Worm (Caenorhabditis elegans) whole organism, mixed stage, embryonic: ENCODE results near the gene C49F5.6.
A peak's percentile ranks its signal among the peaks of the same experiment; 100 is the strongest.

Experiments
- bed-3 ChIP-seq: fragments of 200-800 bp; sonication (Bioruptor generic); optimal IDR thresholded peaks from 3 replicates; lab custom pipeline; 2018; ENCODE audit warnings: mild to moderate bottlenecking, missing genetic modification characterization, moderate library complexity, missing compliant biosample characterization
- blmp-1 ChIP-seq: fragments of 150-350 bp; optimal IDR thresholded peaks from 2 replicates; lab custom pipeline; 2014; ENCODE audit warnings: missing biosample characterization, missing genetic modification characterization
- ceh-39 ChIP-seq: fragments of 150-350 bp; optimal IDR thresholded peaks from 2 replicates; lab custom pipeline; 2014; ENCODE audit warnings: missing biosample characterization, missing genetic modification characterization
- ceh-43 ChIP-seq: fragments of 200-800 bp; sonication (Bioruptor generic); optimal IDR thresholded peaks from 2 replicates; lab custom pipeline; 2018; ENCODE audit warnings: mild to moderate bottlenecking, missing genetic modification characterization, moderate library complexity, missing compliant biosample characterization
- ceh-83 ChIP-seq: fragments of 200-800 bp; sonication (Bioruptor generic); optimal IDR thresholded peaks from 2 replicates; lab custom pipeline; 2018; ENCODE audit warnings: mild to moderate bottlenecking, missing genetic modification characterization, missing compliant biosample characterization
- ces-1 ChIP-seq: fragments of 150-350 bp; optimal IDR thresholded peaks from 2 replicates; lab custom pipeline; 2014; ENCODE audit warnings: missing biosample characterization, missing genetic modification reagents, missing genetic modification characterization
- cnd-1 ChIP-seq: fragments of 200-800 bp; sonication (Bioruptor generic); optimal IDR thresholded peaks from 2 replicates; lab custom pipeline; 2018; ENCODE audit warnings: mild to moderate bottlenecking, missing genetic modification characterization, missing compliant biosample characterization
- drap-1 ChIP-seq: fragments of 200-800 bp; sonication (Bioruptor generic); optimal IDR thresholded peaks from 3 replicates; lab custom pipeline; 2018; ENCODE audit warnings: mild to moderate bottlenecking, missing genetic modification characterization, missing compliant biosample characterization
- elt-3 ChIP-seq: fragments of 150-350 bp; optimal IDR thresholded peaks from 2 replicates; lab custom pipeline; 2014; ENCODE audit warnings: missing biosample characterization, missing genetic modification characterization
- flh-1 ChIP-seq: fragments of 200-800 bp; sonication (Bioruptor generic); optimal IDR thresholded peaks from 2 replicates; lab custom pipeline; 2018; ENCODE audit warnings: mild to moderate bottlenecking, missing genetic modification characterization, moderate library complexity, missing compliant biosample characterization
- lsy-2 ChIP-seq: fragments of 150-350 bp; optimal IDR thresholded peaks from 2 replicates; lab custom pipeline; 2014; ENCODE audit warnings: missing biosample characterization, missing genetic modification characterization
- mab-5 ChIP-seq: fragments of 150-350 bp; optimal IDR thresholded peaks from 2 replicates; lab custom pipeline; 2014; ENCODE audit warnings: missing biosample characterization, missing genetic modification characterization
- mls-2 ChIP-seq: sonication (generic microtip); optimal IDR thresholded peaks from 2 replicates; lab custom pipeline; 2016; ENCODE audit warnings: mild to moderate bottlenecking, missing genetic modification characterization, moderate library complexity, missing compliant biosample characterization
- nhr-12 ChIP-seq: fragments of 150-350 bp; optimal IDR thresholded peaks from 2 replicates; lab custom pipeline; 2014; ENCODE audit warnings: missing biosample characterization, missing genetic modification characterization
- nhr-2 ChIP-seq: fragments of 150-350 bp; optimal IDR thresholded peaks from 2 replicates; lab custom pipeline; 2014; ENCODE audit warnings: missing biosample characterization, missing genetic modification characterization
- nhr-28 ChIP-seq: fragments of 150-350 bp; optimal IDR thresholded peaks from 2 replicates; lab custom pipeline; 2014; ENCODE audit warnings: missing biosample characterization, missing genetic modification characterization
- snpc-4 ChIP-seq: fragments of 150-350 bp; optimal IDR thresholded peaks from 2 replicates; lab custom pipeline; 2014; ENCODE audit warnings: missing biosample characterization, missing genetic modification characterization
- sptf-1 ChIP-seq: sonication (generic microtip); optimal IDR thresholded peaks from 2 replicates; lab custom pipeline; 2017; ENCODE audit warnings: mild to moderate bottlenecking, missing genetic modification characterization, moderate library complexity, missing compliant biosample characterization
- tbx-8 ChIP-seq: fragments of 200-800 bp; sonication (Bioruptor generic); optimal IDR thresholded peaks from 2 replicates; lab custom pipeline; 2018; ENCODE audit warnings: mild to moderate bottlenecking, missing genetic modification characterization, moderate library complexity, missing compliant biosample characterization
- unc-120 ChIP-seq: sonication (generic microtip); optimal IDR thresholded peaks from 2 replicates; lab custom pipeline; 2017; ENCODE audit warnings: missing genetic modification characterization, missing compliant biosample characterization; ENCODE audit not compliant: poor library complexity, severe bottlenecking
- unc-39 ChIP-seq: fragments of 150-350 bp; optimal IDR thresholded peaks from 2 replicates; lab custom pipeline; 2014; ENCODE audit warnings: missing biosample characterization, missing genetic modification characterization
- unc-62 ChIP-seq: fragments of 150-350 bp; optimal IDR thresholded peaks from 2 replicates; lab custom pipeline; 2014; ENCODE audit warnings: missing biosample characterization, missing genetic modification reagents, missing genetic modification characterization
- zip-8 ChIP-seq: fragments of 150-350 bp; optimal IDR thresholded peaks from 2 replicates; lab custom pipeline; 2014; ENCODE audit warnings: missing biosample characterization, missing genetic modification characterization
- ztf-11 ChIP-seq: fragments of 150-350 bp; optimal IDR thresholded peaks from 2 replicates; lab custom pipeline; 2014; ENCODE audit warnings: missing biosample characterization, missing genetic modification characterization

C49F5.6 gene

ce11 chrX:12021446-12021845, 33.3 kb downstream of the C49F5.6 start:
- TF ChIP-seq ceh-39 (no peak), ces-1 (GFP tag; lab: Kevin White, UChicago) (peak; percentile 13)

DNA sequence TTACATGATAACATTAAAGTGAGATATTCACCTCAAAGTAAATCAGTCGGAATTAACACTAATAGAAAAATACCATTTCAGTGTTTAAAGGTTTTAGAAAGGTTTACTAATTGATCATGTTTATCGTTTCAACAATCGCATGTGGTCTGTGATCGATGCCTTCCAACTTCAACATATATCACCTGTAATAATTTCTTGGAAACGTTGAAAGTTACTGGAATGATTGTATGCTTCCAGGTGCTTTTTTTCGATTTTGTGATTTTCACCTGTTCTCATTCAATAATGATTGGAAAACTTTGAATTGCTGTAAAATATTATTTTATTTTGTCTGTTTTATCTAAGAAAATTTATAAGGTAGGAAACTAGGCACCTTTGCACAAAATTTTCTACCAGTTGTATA, 34.4 kb downstream of the C49F5.6 start:
- no peak for TF ChIP-seq unc-39 (tag; lab: Kevin White, UChicago)
- TF ChIP-seq zip-8 (tag; lab: Kevin White, UChicago) = no peak
- no peak for TF ChIP-seq snpc-4 (tag; lab: Kevin White, UChicago)
- TF ChIP-seq sptf-1 = no peak
- TF ChIP-seq nhr-12 (tag; lab: Kevin White, UChicago) = no peak

- TF ChIP-seq ceh-39 = no peak
- no peak for TF ChIP-seq mls-2 (tag; lab: Kevin White, UChicago)
- TF ChIP-seq ztf-11 (tag; lab: Kevin White, UChicago) = no peak
- no peak for TF ChIP-seq unc-39 (tag; lab: Kevin White, UChicago)
- TF ChIP-seq zip-8 (tag; lab: Kevin White, UChicago) = no peak
- no peak for TF ChIP-seq unc-120 (tag; lab: Kevin White, UChicago)
- no peak for TF ChIP-seq ceh-43 (GFP tag; lab: Kevin White, UChicago)
- TF ChIP-seq elt-3 = no peak
- TF ChIP-seq drap-1 (GFP tag; lab: Kevin White, UChicago) = no peak
- TF ChIP-seq lsy-2 (tag; lab: Kevin White, UChicago) = no peak
- no peak for TF ChIP-seq tbx-8 (GFP tag; lab: Kevin White, UChicago)
- no peak for TF ChIP-seq bed-3 (GFP tag; lab: Kevin White, UChicago)
- TF ChIP-seq blmp-1 (tag; lab: Kevin White, UChicago) = no peak
Observed at ce11 chrX:12025070-12025789, 37.1 kb downstream of the C49F5.6 start, which contains the start of gene B0198.2. Gene B0198.2, plus strand, starts transcription at chrX:12025739.

- TF ChIP-seq mab-5 (no peak), cnd-1 (no peak)
Observed at ce11 chrX:12033937-12034336, 45.8 kb downstream of the C49F5.6 start, which contains the start of gene tsp-20. Gene tsp-20, minus strand, starts transcription at chrX:12034037.

ce11 chrX:12034661-12035060, 46.5 kb downstream of the C49F5.6 start:
- TF ChIP-seq ceh-43 (GFP tag; lab: Kevin White, UChicago) = no peak

DNA sequence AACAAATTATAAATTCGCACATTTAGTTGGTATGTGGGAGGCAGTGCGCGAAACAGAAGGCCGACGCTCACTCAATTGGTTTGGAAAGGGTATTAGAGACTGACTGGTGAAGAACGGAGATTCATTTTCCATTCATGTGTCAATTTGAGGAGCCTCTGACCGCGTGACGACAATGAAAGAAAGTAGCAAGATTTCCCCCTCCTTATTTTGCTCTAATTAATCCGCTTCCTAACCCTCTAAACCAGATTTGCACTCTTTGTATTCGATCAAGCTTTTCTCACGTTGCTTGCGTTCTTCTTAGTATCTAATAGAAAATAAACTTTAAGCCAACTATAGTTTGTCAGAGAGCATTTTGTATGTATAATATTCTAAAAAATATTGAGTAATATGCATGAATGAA, 48.0 kb downstream of the C49F5.6 start:
- TF ChIP-seq nhr-12 (tag; lab: Kevin White, UChicago) (no peak), ces-1 (GFP tag; lab: Kevin White, UChicago) (peak; percentile 88)
- TF ChIP-seq, all 35 proteins: peak for 1

DNA sequence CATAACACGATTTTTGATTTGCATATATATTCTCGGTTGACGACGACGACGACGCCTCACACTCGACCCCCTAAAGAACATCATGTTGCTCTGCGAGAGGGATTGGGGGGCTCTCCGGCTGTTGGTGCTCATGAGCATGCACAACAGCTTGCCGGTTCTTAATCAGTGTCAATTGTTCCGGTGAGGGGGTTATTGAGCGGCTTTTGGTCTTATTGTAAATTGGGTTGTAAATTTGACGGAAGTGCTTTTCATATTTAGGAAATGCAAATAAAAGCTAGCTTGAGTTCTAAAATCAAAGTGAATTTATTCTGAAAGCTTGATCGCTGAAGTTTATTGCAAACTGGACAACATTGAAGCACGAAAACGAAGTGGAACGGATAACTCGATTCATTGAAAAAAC, 49.9 kb downstream of the C49F5.6 start:
- TF ChIP-seq ces-1 (GFP tag; lab: Kevin White, UChicago) = peak; percentile 59
- no peak for TF ChIP-seq ceh-83 (GFP tag; lab: Kevin White, UChicago)
- no peak for TF ChIP-seq flh-1 (GFP tag; lab: Kevin White, UChicago)
- TF ChIP-seq nhr-28 (tag; lab: Kevin White, UChicago) = no peak
- TF ChIP-seq drap-1 (GFP tag; lab: Kevin White, UChicago) = no peak
- TF ChIP-seq ceh-43 (GFP tag; lab: Kevin White, UChicago) = no peak
- TF ChIP-seq lsy-2 (tag; lab: Kevin White, UChicago) = no peak
- TF ChIP-seq unc-120 (tag; lab: Kevin White, UChicago) = no peak

- TF ChIP-seq unc-62 (GFP tag; lab: Kevin White, UChicago) = peak; percentile 29
- no peak for TF ChIP-seq nhr-2 (tag; lab: Kevin White, UChicago)
- TF ChIP-seq, all 35 proteins: peak for 1
Observed at ce11 chrX:12038728-12039127, 50.6 kb downstream of the C49F5.6 start.
